Worm (Caenorhabditis elegans) whole organism, young adult: ENCODE results near the gene metl-1.
A peak's percentile ranks its signal among the peaks of the same experiment; 100 is the strongest.

ENCODE experiments used
- B0035.1 ChIP-seq: sonication (generic microtip); optimal IDR thresholded peaks from 2 replicates; lab custom pipeline; 2016; ENCODE audit warnings: missing genetic modification characterization, mild to moderate bottlenecking, missing compliant biosample characterization, missing genotype, missing genetic modification reagents
- B0336.3 ChIP-seq: fragments of 200-800 bp; sonication (Bioruptor generic); IDR thresholded peaks from 2 replicates; pipeline ENCODE4 v1.3.6; 2022; ENCODE audit warnings: missing genetic modification characterization, missing compliant biosample characterization
- F33H1.4 ChIP-seq: fragments of 200-800 bp; sonication (Bioruptor generic); IDR thresholded peaks from 2 replicates; pipeline ENCODE4 v1.3.6; 2022; ENCODE audit warnings: missing genetic modification reagents, missing genetic modification characterization, missing compliant biosample characterization
- Y79H2A.3 ChIP-seq: fragments of 200-800 bp; sonication (Bioruptor generic); conservative IDR thresholded peaks from 2 replicates; pipeline ENCODE4 v1.3.6; 2022; ENCODE audit warnings: missing genetic modification reagents, missing genetic modification characterization, missing compliant biosample characterization
- Y95B8A.8 ChIP-seq: fragments of 200-800 bp; sonication (Bioruptor generic); IDR thresholded peaks from 2 replicates; pipeline ENCODE4 v1.3.6; 2022; ENCODE audit warnings: missing genetic modification reagents, missing genetic modification characterization, missing compliant biosample characterization
- akir-1 ChIP-seq: fragments of 200-800 bp; sonication (Bioruptor generic); optimal IDR thresholded peaks from 2 replicates; lab custom pipeline; 2018; ENCODE audit warnings: mild to moderate bottlenecking, missing genetic modification characterization, moderate library complexity, missing compliant biosample characterization
- aptf-3 ChIP-seq: fragments of 200-800 bp; sonication (Bioruptor generic); IDR thresholded peaks from 2 replicates; pipeline ENCODE4 v1.3.6; 2022; ENCODE audit warnings: missing genetic modification characterization, missing compliant biosample characterization
- atf-7 ChIP-seq: sonication (generic microtip); optimal IDR thresholded peaks from 2 replicates; lab custom pipeline; 2017; ENCODE audit warnings: mild to moderate bottlenecking, missing genetic modification characterization, missing compliant biosample characterization
- attf-3 ChIP-seq: fragments of 200-800 bp; sonication (Bioruptor generic); conservative IDR thresholded peaks from 2 replicates; pipeline ENCODE4 v1.3.6; 2022; ENCODE audit warnings: missing genetic modification reagents, missing genetic modification characterization, missing compliant biosample characterization
- bed-1 ChIP-seq: fragments of 200-800 bp; sonication (Bioruptor generic); IDR thresholded peaks from 2 replicates; pipeline ENCODE4 v1.3.6; 2022; ENCODE audit warnings: missing genetic modification reagents, missing genetic modification characterization, missing compliant biosample characterization
- bed-2 ChIP-seq: fragments of 200-800 bp; sonication (Bioruptor generic); IDR thresholded peaks from 2 replicates; pipeline ENCODE4 v1.3.6; 2022; ENCODE audit warnings: missing genetic modification reagents, missing genetic modification characterization, missing compliant biosample characterization
- cebp-1 ChIP-seq, 2 experiments: fragments of 200-800 bp in 1 of 2; sonication (Bioruptor generic) in 1 of 2; sonication (generic microtip) in 1 of 2; IDR thresholded peaks in 1 of 2; optimal IDR thresholded peaks in 1 of 2; 2 replicates each; pipeline versions ENCODE4 v1.3.6 to Lab custom; 2017 to 2022; ENCODE audit warnings: missing compliant biosample characterization in 2 of 2, missing genetic modification characterization in 2 of 2, mild to moderate bottlenecking in 1 of 2, missing genetic modification reagents in 1 of 2, moderate library complexity in 1 of 2
- cebp-2 ChIP-seq: fragments of 200-800 bp; sonication (Bioruptor generic); IDR thresholded peaks from 2 replicates; pipeline ENCODE4 v1.3.6; 2022; ENCODE audit warnings: missing genetic modification characterization, missing compliant biosample characterization
- chd-7 ChIP-seq: sonication (generic microtip); optimal IDR thresholded peaks from 2 replicates; lab custom pipeline; 2016; ENCODE audit warnings: mild to moderate bottlenecking, missing genetic modification characterization, moderate library complexity, missing compliant biosample characterization
- egl-44 ChIP-seq: fragments of 200-800 bp; sonication (Bioruptor generic); IDR thresholded peaks from 2 replicates; pipeline ENCODE4 v1.3.6; 2022; ENCODE audit warnings: missing genetic modification reagents, missing genetic modification characterization, missing compliant biosample characterization
- ekl-4 ChIP-seq: fragments of 200-800 bp; sonication (Bioruptor generic); IDR thresholded peaks from 2 replicates; pipeline ENCODE4 v1.3.6; 2022; ENCODE audit warnings: missing genetic modification reagents, missing genetic modification characterization, missing compliant biosample characterization
- ets-4 ChIP-seq: fragments of 200-800 bp; sonication (Bioruptor generic); optimal IDR thresholded peaks from 2 replicates; lab custom pipeline; 2018; ENCODE audit warnings: mild to moderate bottlenecking, missing genetic modification characterization, missing compliant biosample characterization
- hmg-1.2 ChIP-seq: fragments of 200-800 bp; sonication (Bioruptor generic); IDR thresholded peaks from 2 replicates; pipeline ENCODE4 v1.3.6; 2022; ENCODE audit warnings: missing genetic modification reagents, missing genetic modification characterization, missing compliant biosample characterization
- hrde-1 ChIP-seq: sonication (generic microtip); optimal IDR thresholded peaks from 2 replicates; lab custom pipeline; 2016; ENCODE audit warnings: missing genetic modification characterization, mild to moderate bottlenecking, missing compliant biosample characterization, moderate library complexity, missing genotype, missing genetic modification reagents, borderline replicate concordance
- hsf-1 ChIP-seq: fragments of 200-800 bp; sonication (Bioruptor generic); IDR thresholded peaks from 2 replicates; pipeline ENCODE4 v1.3.6; 2022; ENCODE audit warnings: missing genetic modification reagents, missing genetic modification characterization, missing compliant biosample characterization
- let-607 ChIP-seq, 2 experiments: fragments of 200-800 bp in 1 of 2; sonication (Bioruptor generic) in 1 of 2; sonication (generic microtip) in 1 of 2; optimal IDR thresholded peaks; 2 replicates each; lab custom pipeline; 2016 to 2018; ENCODE audit warnings: mild to moderate bottlenecking in 2 of 2, missing compliant biosample characterization in 2 of 2, missing genetic modification characterization in 2 of 2, moderate library complexity in 2 of 2, missing genotype in 1 of 2
- lin-35 ChIP-seq, 3 experiments: fragments of 150-350 bp in 2 of 3; sonication (generic microtip) in 1 of 3; optimal IDR thresholded peaks; 2 replicates each; lab custom pipeline; 2014 to 2018; ENCODE audit warnings: missing biosample characterization in 3 of 3, missing genetic modification characterization in 3 of 3, missing genetic modification reagents in 3 of 3
- lin-40 ChIP-seq: sonication (generic microtip); optimal IDR thresholded peaks from 2 replicates; lab custom pipeline; 2016; ENCODE audit warnings: missing genetic modification characterization, mild to moderate bottlenecking, missing compliant biosample characterization, missing genotype, missing genetic modification reagents
- lin-54 ChIP-seq: fragments of 200-800 bp; sonication (Bioruptor generic); optimal IDR thresholded peaks from 2 replicates; lab custom pipeline; 2018; ENCODE audit warnings: mild to moderate bottlenecking, missing genetic modification characterization, missing compliant biosample characterization
- lir-1 ChIP-seq: fragments of 200-800 bp; sonication (Bioruptor generic); conservative IDR thresholded peaks from 2 replicates; pipeline ENCODE4 v1.3.6; 2022; ENCODE audit warnings: missing genetic modification reagents, missing genetic modification characterization, missing compliant biosample characterization
- madf-3 ChIP-seq: fragments of 200-800 bp; sonication (Bioruptor generic); IDR thresholded peaks from 2 replicates; pipeline ENCODE4 v1.3.6; 2022; ENCODE audit warnings: missing genetic modification reagents, missing genetic modification characterization, missing compliant biosample characterization
- madf-6 ChIP-seq: fragments of 200-800 bp; sonication (Bioruptor generic); IDR thresholded peaks from 2 replicates; pipeline ENCODE4 v1.3.6; 2022; ENCODE audit warnings: missing genetic modification reagents, missing genetic modification characterization, missing compliant biosample characterization
- mcd-1 ChIP-seq: fragments of 200-800 bp; sonication (Bioruptor generic); IDR thresholded peaks from 2 replicates; pipeline ENCODE4 v1.3.6; 2022; ENCODE audit warnings: missing genetic modification reagents, missing genetic modification characterization, missing compliant biosample characterization
- mes-4 ChIP-seq: sonication (generic microtip); optimal IDR thresholded peaks from 2 replicates; lab custom pipeline; 2016; ENCODE audit warnings: missing genotype, missing genetic modification characterization, missing compliant biosample characterization
- nfya-1 ChIP-seq: sonication (generic microtip); optimal IDR thresholded peaks from 2 replicates; lab custom pipeline; 2017; ENCODE audit warnings: antibody characterized with exemption, missing compliant biosample characterization, missing genetic modification characterization, borderline replicate concordance; ENCODE audit not compliant: insufficient read depth
- nfyb-1 ChIP-seq: fragments of 200-800 bp; sonication (Bioruptor generic); IDR thresholded peaks from 2 replicates; pipeline ENCODE4 v1.3.6; 2022; ENCODE audit warnings: missing genetic modification reagents, missing genetic modification characterization, missing compliant biosample characterization
- nhr-80 ChIP-seq: sonication (generic microtip); optimal IDR thresholded peaks from 2 replicates; lab custom pipeline; 2016; ENCODE audit warnings: missing genetic modification characterization, missing compliant biosample characterization
- rec-8 ChIP-seq, 2 experiments: sonication (generic microtip); optimal IDR thresholded peaks; 2 replicates each; lab custom pipeline; 2016; ENCODE audit warnings: mild to moderate bottlenecking in 2 of 2, missing genetic modification characterization in 2 of 2, missing genetic modification reagents in 2 of 2, missing genotype in 2 of 2, missing biosample characterization in 1 of 2, missing compliant biosample characterization in 1 of 2, moderate library complexity in 1 of 2
- repo-1 ChIP-seq: sonication (generic microtip); optimal IDR thresholded peaks from 2 replicates; lab custom pipeline; 2017; ENCODE audit warnings: mild to moderate bottlenecking, missing genetic modification characterization, missing compliant biosample characterization
- snpc-1.1 ChIP-seq: sonication (generic microtip); optimal IDR thresholded peaks from 2 replicates; lab custom pipeline; 2017; ENCODE audit warnings: missing genetic modification characterization, mild to moderate bottlenecking, missing compliant biosample characterization, antibody characterized with exemption, moderate library complexity, missing genotype, missing genetic modification reagents; ENCODE audit not compliant: insufficient read depth
- somi-1 ChIP-seq: fragments of 200-800 bp; sonication (Bioruptor generic); optimal IDR thresholded peaks from 2 replicates; lab custom pipeline; 2018; ENCODE audit warnings: mild to moderate bottlenecking, missing genetic modification characterization, missing compliant biosample characterization
- sptf-2 ChIP-seq: fragments of 200-800 bp; sonication (Bioruptor generic); optimal IDR thresholded peaks from 2 replicates; lab custom pipeline; 2018; ENCODE audit warnings: mild to moderate bottlenecking, missing genetic modification characterization, missing compliant biosample characterization
- tbp1 ChIP-seq: fragments of 200-800 bp; sonication (Bioruptor generic); optimal IDR thresholded peaks from 2 replicates; lab custom pipeline; 2018; ENCODE audit warnings: mild to moderate bottlenecking, missing genetic modification characterization, missing compliant biosample characterization
- tlf-1 ChIP-seq: fragments of 200-800 bp; sonication (Bioruptor generic); optimal IDR thresholded peaks from 2 replicates; lab custom pipeline; 2018; ENCODE audit warnings: mild to moderate bottlenecking, missing genetic modification characterization, missing compliant biosample characterization
- ztf-22 ChIP-seq: fragments of 200-800 bp; sonication (Bioruptor generic); optimal IDR thresholded peaks from 2 replicates; lab custom pipeline; 2018; ENCODE audit warnings: mild to moderate bottlenecking, missing genetic modification characterization, moderate library complexity, missing compliant biosample characterization
- ztf-28 ChIP-seq: fragments of 200-800 bp; sonication (Bioruptor generic); IDR thresholded peaks from 2 replicates; pipeline ENCODE4 v1.3.6; 2022; ENCODE audit warnings: missing genetic modification reagents, missing genetic modification characterization, missing compliant biosample characterization

Gene metl-1

ce11 chrII:11464427-11464944, 8.9 kb downstream of the metl-1 start, which contains the start of the genes aars-1 and rga-1 (continued):
- TF ChIP-seq chd-7 (tag; lab: Kevin White, UChicago) (peak; percentile 30), attf-3 (no peak), nfyb-1 (peak; percentile 71), lin-35 (GFP tag; optimal IDR thresholded peaks at IDR 0.05; lab: Kevin White, UChicago) (no peak), tlf-1 (GFP tag; lab: Kevin White, UChicago) (no peak), atf-7 (peak; percentile 41), rec-8 (tag; optimal IDR thresholded peaks at IDR 0.05; lab: Kevin White, UChicago) (no peak), aptf-3 (no peak), ztf-22 (peak; percentile 39), bed-2 (GFP tag; lab: Robert Waterston, UW) (no peak), sptf-2 (GFP tag; lab: Kevin White, UChicago) (no peak), ztf-28 (no peak), bed-1 (GFP tag; lab: Robert Waterston, UW) (no peak), tbp1 (GFP tag; lab: Kevin White, UChicago) (peak; percentile 31), B0035.1 (tag; lab: Kevin White, UChicago) (no peak), lin-40 (tag; lab: Kevin White, UChicago) (peak; percentile 34), let-607 (tag; optimal IDR thresholded peaks at IDR 0.05; lab: Kevin White, UChicago) (no peak), lir-1 (GFP tag; lab: Robert Waterston, UW) (no peak; the same call in 1 of the 2 replicates), ets-4 (GFP tag; lab: Kevin White, UChicago) (peak; percentile 58), Y95B8A.8 (GFP tag; lab: Robert Waterston, UW) (no peak)

DNA sequence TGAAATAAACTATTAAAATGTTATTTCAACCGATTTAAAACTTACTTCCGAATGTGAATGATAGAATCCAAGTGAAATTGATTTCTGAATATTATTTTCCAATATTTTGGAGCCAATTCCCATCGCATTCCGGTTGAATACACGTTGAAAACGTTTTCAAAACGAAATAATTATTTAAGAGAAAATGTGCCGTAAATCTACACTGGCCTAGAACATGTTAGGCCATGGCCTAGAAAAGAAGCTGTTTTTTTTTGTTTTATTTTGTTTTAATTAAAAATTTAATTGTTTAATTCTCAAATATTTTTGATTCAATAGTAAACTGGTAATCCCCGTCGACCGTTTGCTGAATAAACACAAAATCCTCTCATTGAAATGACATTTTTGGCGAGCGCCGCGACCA, 9.5 kb downstream of the metl-1 start:
- TF ChIP-seq mcd-1 (GFP tag; lab: Robert Waterston, UW), result no peak
- no peak for TF ChIP-seq hrde-1

DNA sequence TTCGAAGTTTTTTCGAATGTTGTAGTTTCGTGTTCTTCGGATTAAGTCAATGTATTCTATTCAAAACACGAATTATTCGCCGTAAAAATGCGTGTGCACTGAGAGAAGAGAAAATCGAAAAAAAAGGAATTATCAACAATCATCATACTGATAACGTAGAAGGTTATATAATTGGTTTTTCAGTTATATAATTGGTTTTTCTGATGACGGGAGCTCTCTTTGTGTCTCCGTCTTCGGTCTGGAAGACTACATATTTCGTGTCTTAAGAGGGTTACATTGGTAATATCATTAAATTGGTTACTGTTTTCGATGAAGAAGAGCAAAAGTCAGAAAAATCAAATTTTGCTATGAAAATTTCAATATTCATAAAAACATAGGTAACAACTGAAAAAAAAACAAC, 13.5 kb downstream of the metl-1 start:
- TF ChIP-seq nhr-80 (peak; percentile 55), cebp-2 (GFP tag; lab: Robert Waterston, UW) (no peak)

DNA sequence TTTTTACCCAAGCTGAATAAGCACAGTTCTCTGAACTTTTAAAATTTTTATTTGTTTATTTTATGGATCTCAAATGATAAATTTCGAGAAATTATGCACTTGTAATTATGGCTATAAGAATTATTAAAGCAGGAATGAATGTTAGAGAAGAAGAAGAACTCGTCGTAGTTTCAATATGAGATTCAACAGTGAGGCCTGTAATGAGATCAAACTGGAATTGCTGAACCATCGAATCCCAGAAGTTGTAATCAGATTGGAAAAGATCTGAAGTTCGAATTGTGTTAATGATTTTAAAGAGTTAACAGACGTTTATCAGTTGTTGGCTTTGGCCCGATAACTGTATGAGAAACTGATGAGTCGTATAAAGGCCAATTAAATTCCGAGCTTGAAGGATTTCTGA, 17.7 kb downstream of the metl-1 start:
- TF ChIP-seq cebp-1 (GFP tag; IDR thresholded peaks at IDR 0.05; lab: Robert Waterston, UW) (no peak), cebp-1 (tag; optimal IDR thresholded peaks at IDR 0.05; lab: Kevin White, UChicago) (peak; percentile 3), lin-54 (GFP tag; lab: Kevin White, UChicago) (peak; percentile 21), hrde-1 (peak; percentile 68), tbp1 (GFP tag; lab: Kevin White, UChicago) (peak; percentile 0), egl-44 (GFP tag; lab: Robert Waterston, UW) (peak; percentile 43; the same call in 1 of the 2 replicates), akir-1 (GFP tag; lab: Kevin White, UChicago) (no peak), somi-1 (GFP tag; lab: Kevin White, UChicago) (no peak), F33H1.4 (GFP tag; lab: Robert Waterston, UW) (peak; percentile 26; the same call in 1 of the 2 replicates), ekl-4 (GFP tag; lab: Robert Waterston, UW) (peak; percentile 68; the same call in 1 of the 2 replicates), hmg-1.2 (GFP tag; lab: Robert Waterston, UW) (peak; percentile 18; the same call in 1 of the 2 replicates), Y79H2A.3 (peak; percentile 84; the same call in 1 of the 2 replicates), snpc-1.1 (tag; lab: Kevin White, UChicago) (no peak), mes-4 (tag; lab: Kevin White, UChicago) (no peak), madf-3 (GFP tag; lab: Robert Waterston, UW) (peak; percentile 69; the same call in 1 of the 2 replicates), tlf-1 (GFP tag; lab: Kevin White, UChicago) (peak; percentile 2), bed-1 (GFP tag; lab: Robert Waterston, UW) (no peak), nfya-1 (tag; lab: Kevin White, UChicago) (no peak), repo-1 (tag; lab: Kevin White, UChicago) (peak; percentile 24), madf-6 (GFP tag; lab: Robert Waterston, UW) (peak; percentile 67), mcd-1 (GFP tag; lab: Robert Waterston, UW) (peak; percentile 24; the same call in 1 of the 2 replicates), hsf-1 (GFP tag; lab: Robert Waterston, UW) (peak; percentile 70; the same call in 1 of the 2 replicates), B0336.3 (GFP tag; lab: Robert Waterston, UW) (no peak)
